Fruit fly (Drosophila melanogaster) whole organism: Measurements from ENCODE around the gene CG9518.

Experiments
- CG8478 ChIP-seq: fragments of >200 bp; optimal IDR thresholded peaks from 2 replicates; lab custom pipeline; 2018; ENCODE audit warnings: inconsistent platforms
- Dll ChIP-seq: fragments of >200 bp; optimal IDR thresholded peaks from 2 replicates; lab custom pipeline; 2017
- EcR ChIP-seq, 2 experiments: fragments of >200 bp; optimal IDR thresholded peaks; 2 replicates each; lab custom pipeline; 2017; ENCODE audit warnings: missing biosample characterization in 2 of 2, missing genetic modification characterization in 2 of 2, missing genetic modification reagents in 2 of 2
- pan ChIP-seq: fragments of >200 bp; optimal IDR thresholded peaks from 2 replicates; lab custom pipeline; 2017
- psq ChIP-seq: fragments of >200 bp; optimal IDR thresholded peaks from 2 replicates; lab custom pipeline; 2017
- usp ChIP-seq: fragments of >200 bp; optimal IDR thresholded peaks from 2 replicates; lab custom pipeline; 2017; ENCODE audit warnings: missing biosample characterization, missing genetic modification characterization, mixed read lengths

Gene CG9518

dm6 chrX:14892303-14892702, 21.3 kb upstream of the CG9518 start:
- TF ChIP-seq psq (lab: Kevin White, UChicago) (no peak), Dll (lab: Kevin White, UChicago) (no peak), CG8478 (lab: Kevin White, UChicago) (no peak), pan (no peak), EcR (GFP tag; optimal IDR thresholded peaks at IDR 0.05; lab: Kevin White, UChicago) (no peak), usp (GFP tag; lab: Kevin White, UChicago) (no peak)

dm6 chrX:14885554-14885953, 14.6 kb upstream of the CG9518 start:
- no peak for TF ChIP-seq psq (lab: Kevin White, UChicago)
- TF ChIP-seq usp (GFP tag; lab: Kevin White, UChicago) = no peak
- no peak for TF ChIP-seq EcR (GFP tag; optimal IDR thresholded peaks at IDR 0.05; lab: Kevin White, UChicago)
- TF ChIP-seq Dll (lab: Kevin White, UChicago) = no peak
- TF ChIP-seq pan = no peak
- TF ChIP-seq CG8478 (lab: Kevin White, UChicago) = no peak

- TF ChIP-seq psq (lab: Kevin White, UChicago) (no peak), CG8478 (lab: Kevin White, UChicago) (no peak), pan (no peak), Dll (lab: Kevin White, UChicago) (no peak), EcR (GFP tag; optimal IDR thresholded peaks at IDR 0.05; lab: Kevin White, UChicago) (no peak), usp (GFP tag; lab: Kevin White, UChicago) (no peak)
These were observed 13.0 kb upstream of the CG9518 start for dm6 chrX:14883993-14884392.

dm6 chrX:14882536-14883118, 11.6 kb upstream of the CG9518 start, which contains the start of the genes CG45064 and CG45065:
Gene CG45064, minus strand, starts transcription at chrX:14882586.
Gene CG45065, minus strand, starts transcription at chrX:14882586.
- TF ChIP-seq pan (no peak), psq (lab: Kevin White, UChicago) (no peak), Dll (lab: Kevin White, UChicago) (no peak), usp (GFP tag; lab: Kevin White, UChicago) (no peak), CG8478 (lab: Kevin White, UChicago) (no peak), EcR (GFP tag; optimal IDR thresholded peaks at IDR 0.05; lab: Kevin White, UChicago) (no peak)

dm6 chrX:14878917-14879316, 7.9 kb upstream of the CG9518 start:
- no peak for TF ChIP-seq pan

dm6 chrX:14868414-14868813, 2.6 kb downstream of the CG9518 start:
- no peak for TF ChIP-seq usp (GFP tag; lab: Kevin White, UChicago)
- TF ChIP-seq psq (lab: Kevin White, UChicago) = no peak
- no peak for TF ChIP-seq CG8478 (lab: Kevin White, UChicago)
- no peak for TF ChIP-seq Dll (lab: Kevin White, UChicago)
- TF ChIP-seq EcR (GFP tag; optimal IDR thresholded peaks at IDR 0.05; lab: Kevin White, UChicago) = no peak
- TF ChIP-seq pan = no peak

- TF ChIP-seq pan (no peak), usp (GFP tag; lab: Kevin White, UChicago) (no peak), psq (lab: Kevin White, UChicago) (no peak), EcR (GFP tag; optimal IDR thresholded peaks at IDR 0.05; lab: Kevin White, UChicago) (no peak), Dll (lab: Kevin White, UChicago) (no peak), CG8478 (lab: Kevin White, UChicago) (no peak)
These were observed 4.1 kb downstream of the CG9518 start for dm6 chrX:14866911-14867310.

dm6 chrX:14862494-14862893, 8.5 kb downstream of the CG9518 start:
- TF ChIP-seq CG8478 (lab: Kevin White, UChicago) (no peak), psq (lab: Kevin White, UChicago) (no peak), pan (no peak), EcR (GFP tag; optimal IDR thresholded peaks at IDR 0.05; lab: Kevin White, UChicago) (no peak), Dll (lab: Kevin White, UChicago) (no peak), usp (GFP tag; lab: Kevin White, UChicago) (no peak)

- TF ChIP-seq usp (GFP tag; lab: Kevin White, UChicago) (no peak), EcR (GFP tag; optimal IDR thresholded peaks at IDR 0.05; lab: Kevin White, UChicago) (no peak), Dll (lab: Kevin White, UChicago) (no peak), pan (no peak), CG8478 (lab: Kevin White, UChicago) (no peak), psq (lab: Kevin White, UChicago) (no peak)
These were observed 12.0 kb downstream of the CG9518 start, which contains the start of gene CG46399 for dm6 chrX:14858951-14859350. Gene CG46399, plus strand, starts transcription at chrX:14859251.

- TF ChIP-seq Dll (lab: Kevin White, UChicago) (no peak), pan (no peak), psq (lab: Kevin White, UChicago) (no peak), CG8478 (lab: Kevin White, UChicago) (no peak), EcR (GFP tag; optimal IDR thresholded peaks at IDR 0.05; lab: Kevin White, UChicago) (no peak), usp (GFP tag; lab: Kevin White, UChicago) (no peak)
These were observed 13.1 kb downstream of the CG9518 start for dm6 chrX:14857883-14858282.

- TF ChIP-seq psq (lab: Kevin White, UChicago) (no peak), pan (no peak), CG8478 (lab: Kevin White, UChicago) (no peak), Dll (lab: Kevin White, UChicago) (no peak), usp (GFP tag; lab: Kevin White, UChicago) (no peak), EcR (GFP tag; optimal IDR thresholded peaks at IDR 0.05; lab: Kevin White, UChicago) (no peak)
These were observed 14.7 kb downstream of the CG9518 start, which contains the start of gene CG9519 for dm6 chrX:14856261-14856660. Gene CG9519, minus strand, starts transcription at chrX:14856361.

- TF ChIP-seq EcR (GFP tag; optimal IDR thresholded peaks at IDR 0.05; lab: Kevin White, UChicago) = no peak
These were observed 17.8 kb downstream of the CG9518 start, which contains the start of gene CG9521 for dm6 chrX:14853153-14853672. Gene CG9521, minus strand, starts transcription at chrX:14853269.
